Fruit fly (Drosophila melanogaster) whole organism, prepupa: ENCODE results near the gene Acbp1.

Experiments used
- CG10631 ChIP-seq: fragments of 200-800 bp; sonication (Bioruptor generic); optimal IDR thresholded peaks from 2 replicates; lab custom pipeline; 2016; ENCODE audit warnings: missing biosample characterization, missing genetic modification characterization
- CG11294 ChIP-seq: fragments of 200-800 bp; sonication (Bioruptor generic); IDR thresholded peaks from 2 replicates; pipeline ENCODE4 v1.3.6; 2022; ENCODE audit warnings: missing biosample characterization, missing genetic modification characterization
- CG11762 ChIP-seq: fragments of 200-800 bp; sonication (Bioruptor generic); optimal IDR thresholded peaks from 3 replicates; lab custom pipeline; 2016; ENCODE audit warnings: missing biosample characterization, missing genetic modification characterization; ENCODE audit not compliant: insufficient read depth
- CG11902 ChIP-seq: fragments of 200-800 bp; sonication (Bioruptor generic); optimal IDR thresholded peaks from 3 replicates; lab custom pipeline; 2016; ENCODE audit warnings: missing biosample characterization, missing genetic modification characterization
- CG16779 ChIP-seq: fragments of 200-800 bp; sonication (Bioruptor generic); optimal IDR thresholded peaks from 3 replicates; lab custom pipeline; 2017; ENCODE audit warnings: missing biosample characterization, mild to moderate bottlenecking, missing genetic modification characterization
- CG3032 ChIP-seq: fragments of 200-800 bp; optimal IDR thresholded peaks from 2 replicates; lab custom pipeline; 2019; ENCODE audit warnings: missing biosample characterization, mild to moderate bottlenecking, missing genetic modification characterization, moderate library complexity
- CG31627 ChIP-seq: fragments of 200-800 bp; sonication (Bioruptor generic); optimal IDR thresholded peaks from 3 replicates; lab custom pipeline; 2016; ENCODE audit warnings: missing biosample characterization, missing genetic modification characterization
- CG32006 ChIP-seq: fragments of 200-800 bp; sonication (Bioruptor generic); optimal IDR thresholded peaks from 3 replicates; lab custom pipeline; 2017; ENCODE audit warnings: missing biosample characterization, mild to moderate bottlenecking, missing genetic modification characterization
- CG3919 ChIP-seq: fragments of 200-800 bp; sonication (Bioruptor generic); optimal IDR thresholded peaks from 3 replicates; lab custom pipeline; 2016; ENCODE audit warnings: missing biosample characterization, missing genetic modification characterization
- CG6163 ChIP-seq: fragments of 200-800 bp; sonication (Bioruptor generic); IDR thresholded peaks from 3 replicates; pipeline ENCODE4 v1.3.6; 2022; ENCODE audit warnings: missing biosample characterization, missing genetic modification characterization
- CG6276 ChIP-seq: fragments of 200-800 bp; sonication (Bioruptor generic); optimal IDR thresholded peaks from 2 replicates; lab custom pipeline; 2017; ENCODE audit warnings: missing biosample characterization, mild to moderate bottlenecking, missing genetic modification characterization
- CG6808 ChIP-seq: fragments of 200-800 bp; sonication (Bioruptor generic); optimal IDR thresholded peaks from 3 replicates; lab custom pipeline; 2017; ENCODE audit warnings: missing biosample characterization, missing genetic modification characterization, mild to moderate bottlenecking, moderate library complexity, missing genetic modification reagents
- CG6854 ChIP-seq: fragments of 200-800 bp; sonication (Bioruptor generic); optimal IDR thresholded peaks from 2 replicates; lab custom pipeline; 2017; ENCODE audit warnings: missing biosample characterization, mild to moderate bottlenecking, missing genetic modification characterization
- CG7368 ChIP-seq: fragments of 200-800 bp; sonication (Bioruptor generic); optimal IDR thresholded peaks from 3 replicates; lab custom pipeline; 2016; ENCODE audit warnings: missing biosample characterization, missing genetic modification characterization
- CG8119 ChIP-seq: fragments of 200-800 bp; sonication (Bioruptor generic); IDR thresholded peaks from 3 replicates; pipeline ENCODE4 v1.3.6; 2022; ENCODE audit warnings: missing biosample characterization, missing genetic modification characterization
- CG8319 ChIP-seq: fragments of 200-800 bp; sonication (Bioruptor generic); optimal IDR thresholded peaks from 3 replicates; lab custom pipeline; 2016; ENCODE audit warnings: missing biosample characterization, missing genetic modification characterization
- CG8632 ChIP-seq: fragments of 200-800 bp; sonication (Bioruptor generic); optimal IDR thresholded peaks from 3 replicates; lab custom pipeline; 2016; ENCODE audit warnings: missing biosample characterization, missing genetic modification characterization
- CG9139 ChIP-seq: fragments of 200-800 bp; sonication (Bioruptor generic); optimal IDR thresholded peaks from 3 replicates; lab custom pipeline; 2017; ENCODE audit warnings: missing biosample characterization, mild to moderate bottlenecking, missing genetic modification characterization
- Eip78C ChIP-seq: fragments of 200-800 bp; sonication (Bioruptor generic); peaks from one replicate; lab custom pipeline; 2016; ENCODE audit warnings: missing biosample characterization, missing genetic modification characterization
- Eip93F ChIP-seq: fragments of 200-800 bp; sonication (Bioruptor generic); optimal IDR thresholded peaks from 2 replicates; lab custom pipeline; 2016; ENCODE audit warnings: missing biosample characterization, mild to moderate bottlenecking, missing genetic modification characterization
- Ets96B ChIP-seq: fragments of 200-800 bp; optimal IDR thresholded peaks from 2 replicates; lab custom pipeline; 2019; ENCODE audit warnings: missing biosample characterization, mild to moderate bottlenecking, missing genetic modification characterization, moderate library complexity
- Gug ChIP-seq: fragments of 200-800 bp; sonication (Bioruptor generic); IDR thresholded peaks from 2 replicates; pipeline ENCODE4 v1.3.6; 2022; ENCODE audit warnings: missing biosample characterization, missing genetic modification characterization
- Hr38 ChIP-seq: sonication (Bioruptor generic); optimal IDR thresholded peaks from 2 replicates; lab custom pipeline; 2016; ENCODE audit warnings: missing biosample characterization, missing genetic modification characterization
- Hr39 ChIP-seq: fragments of 200-800 bp; sonication (Bioruptor generic); optimal IDR thresholded peaks from 2 replicates; lab custom pipeline; 2016; ENCODE audit warnings: missing biosample characterization, missing genetic modification characterization
- Hr4 ChIP-seq: fragments of 200-800 bp; sonication (Bioruptor generic); optimal IDR thresholded peaks from 3 replicates; lab custom pipeline; 2016; ENCODE audit warnings: missing biosample characterization, missing genetic modification characterization
- Lpt ChIP-seq: fragments of 200-800 bp; sonication (Bioruptor generic); optimal IDR thresholded peaks from 3 replicates; lab custom pipeline; 2016; ENCODE audit warnings: missing biosample characterization, missing genetic modification characterization
- Sox102F ChIP-seq: fragments of 200-800 bp; sonication (Bioruptor generic); optimal IDR thresholded peaks from 2 replicates; lab custom pipeline; 2016; ENCODE audit warnings: missing biosample characterization, mild to moderate bottlenecking, missing genetic modification characterization
- Sox14 ChIP-seq: fragments of 200-800 bp; sonication (Bioruptor generic); optimal IDR thresholded peaks from 3 replicates; lab custom pipeline; 2016; ENCODE audit warnings: missing biosample characterization, missing genetic modification characterization
- achi ChIP-seq: fragments of 200-800 bp; sonication (Bioruptor generic); optimal IDR thresholded peaks from 3 replicates; lab custom pipeline; 2016; ENCODE audit warnings: missing biosample characterization, missing genetic modification characterization
- dac ChIP-seq: fragments of 200-800 bp; sonication (Bioruptor generic); optimal IDR thresholded peaks from 2 replicates; lab custom pipeline; 2017; ENCODE audit warnings: missing biosample characterization, mild to moderate bottlenecking, missing genetic modification characterization
- dsx ChIP-seq: fragments of 200-800 bp; optimal IDR thresholded peaks from 3 replicates; lab custom pipeline; 2019; ENCODE audit warnings: missing biosample characterization, mild to moderate bottlenecking, missing genetic modification characterization, moderate library complexity; ENCODE audit not compliant: poor library complexity, severe bottlenecking
- eg ChIP-seq: fragments of 200-800 bp; sonication (Bioruptor generic); IDR thresholded peaks from 3 replicates; pipeline ENCODE4 v1.3.6; 2022; ENCODE audit warnings: missing biosample characterization, missing genetic modification characterization
- fd59A ChIP-seq: fragments of 200-800 bp; sonication (Bioruptor generic); optimal IDR thresholded peaks from 2 replicates; lab custom pipeline; 2017; ENCODE audit warnings: missing biosample characterization, mild to moderate bottlenecking, missing genetic modification characterization, missing genetic modification reagents
- fkh ChIP-seq: fragments of 200-800 bp; sonication (Bioruptor generic); optimal IDR thresholded peaks from 3 replicates; lab custom pipeline; 2017; ENCODE audit warnings: missing biosample characterization, mild to moderate bottlenecking, missing genetic modification characterization, moderate library complexity
- lz ChIP-seq: fragments of 200-800 bp; sonication (Bioruptor generic); optimal IDR thresholded peaks from 3 replicates; lab custom pipeline; 2016; ENCODE audit warnings: missing biosample characterization, missing genetic modification characterization
- net ChIP-seq: fragments of 200-800 bp; sonication (Bioruptor generic); optimal IDR thresholded peaks from 3 replicates; lab custom pipeline; 2016; ENCODE audit warnings: missing biosample characterization, missing genetic modification characterization
- pdm3 ChIP-seq: fragments of 200-800 bp; sonication (Bioruptor generic); optimal IDR thresholded peaks from 3 replicates; lab custom pipeline; 2016; ENCODE audit warnings: missing biosample characterization, missing genetic modification characterization
- spab ChIP-seq: fragments of 200-800 bp; sonication (Bioruptor generic); optimal IDR thresholded peaks from 2 replicates; lab custom pipeline; 2017; ENCODE audit warnings: missing biosample characterization, mild to moderate bottlenecking, missing genetic modification characterization, missing genetic modification reagents
- ss ChIP-seq, 2 experiments: fragments of 200-800 bp; sonication (Bioruptor generic); optimal IDR thresholded peaks; 2 replicates in 1 of 2; 3 replicates in 1 of 2; lab custom pipeline; 2017 to 2018; ENCODE audit warnings: mild to moderate bottlenecking in 2 of 2, missing biosample characterization in 2 of 2, missing genetic modification characterization in 2 of 2, moderate library complexity in 1 of 2
- svp ChIP-seq: fragments of 200-800 bp; sonication (Bioruptor generic); peaks from one replicate; lab custom pipeline; 2016; ENCODE audit warnings: missing biosample characterization, missing genetic modification characterization
- topi ChIP-seq: fragments of 200-800 bp; sonication (Bioruptor generic); optimal IDR thresholded peaks from 3 replicates; lab custom pipeline; 2016; ENCODE audit warnings: missing biosample characterization, missing genetic modification characterization

Gene Acbp1

DNA sequence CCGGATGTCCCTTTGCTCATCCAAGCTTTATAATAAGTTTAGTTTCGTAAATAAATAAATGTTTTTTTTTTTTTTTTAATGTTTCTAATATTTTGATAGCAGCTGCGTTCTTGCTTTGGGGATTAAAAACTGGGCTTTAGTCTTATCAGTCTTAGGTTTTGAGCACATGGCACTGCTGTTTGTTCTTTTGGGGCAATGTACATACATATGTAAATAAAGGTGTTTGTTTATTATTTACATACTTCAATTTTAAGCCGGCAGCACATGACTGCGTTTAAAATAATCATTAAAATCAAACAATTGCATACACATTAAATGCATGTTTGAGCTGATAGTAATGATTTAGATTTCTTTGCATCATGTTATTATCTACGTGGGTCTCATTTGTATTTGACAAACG lies 2.0 kb upstream of the Acbp1 start (continued):
- TF ChIP-seq CG10631 (GFP tag; lab: Kevin White, UChicago) (no peak), CG11762 (GFP tag; lab: Kevin White, UChicago) (no peak), CG9139 (GFP tag; lab: Kevin White, UChicago) (no peak), CG8119 (GFP tag; lab: Robert Waterston, UW) (no peak), Gug (no peak), ss (GFP tag; optimal IDR thresholded peaks at IDR 0.05; lab: Kevin White, UChicago) (no peak), dsx (GFP tag; lab: Kevin White, UChicago) (no peak), Hr39 (GFP tag; lab: Kevin White, UChicago) (no peak), CG11294 (no peak), topi (GFP tag; lab: Kevin White, UChicago) (no peak), CG6276 (GFP tag; lab: Kevin White, UChicago) (no peak)
- TF ChIP-seq, all 60 proteins: peak for 8

DNA sequence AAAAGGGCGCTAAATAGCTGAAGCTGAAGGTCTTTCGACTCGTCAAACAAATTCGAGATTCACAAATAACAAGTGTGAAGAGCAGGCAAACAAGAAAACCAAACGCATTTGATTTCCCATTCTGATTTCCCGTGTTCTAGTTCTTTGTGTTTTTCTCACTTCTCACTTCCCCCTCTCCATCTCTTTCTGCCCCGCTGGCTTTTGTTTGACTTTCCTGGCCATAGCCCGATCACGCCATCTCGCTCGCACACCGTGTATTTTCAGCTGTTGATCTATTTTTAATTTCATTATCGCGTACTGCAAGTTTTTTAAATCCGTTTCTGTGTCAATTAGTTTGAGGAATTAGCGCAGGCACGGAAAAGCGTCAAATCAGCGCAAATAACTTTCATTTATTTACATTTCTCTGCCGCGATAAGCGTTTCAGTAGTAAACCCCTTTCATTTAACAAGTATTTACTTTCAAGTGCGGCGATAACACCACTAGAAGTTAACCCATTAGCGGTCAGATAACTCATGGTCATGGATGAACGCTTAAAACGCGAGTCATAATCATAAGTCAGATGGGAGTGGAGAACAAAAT lies 1.4 kb upstream of the Acbp1 start:
- TF ChIP-seq Sox14 (peak; percentile 30), CG6163 (GFP tag; lab: Robert Waterston, UW) (no peak), fkh (GFP tag; lab: Kevin White, UChicago) (peak; percentile 93), CG16779 (tag; lab: Kevin White, UChicago) (peak; percentile 1), eg (0 out of 3 replicates have a peak, but pooled peaks have one; percentile 30)

DNA sequence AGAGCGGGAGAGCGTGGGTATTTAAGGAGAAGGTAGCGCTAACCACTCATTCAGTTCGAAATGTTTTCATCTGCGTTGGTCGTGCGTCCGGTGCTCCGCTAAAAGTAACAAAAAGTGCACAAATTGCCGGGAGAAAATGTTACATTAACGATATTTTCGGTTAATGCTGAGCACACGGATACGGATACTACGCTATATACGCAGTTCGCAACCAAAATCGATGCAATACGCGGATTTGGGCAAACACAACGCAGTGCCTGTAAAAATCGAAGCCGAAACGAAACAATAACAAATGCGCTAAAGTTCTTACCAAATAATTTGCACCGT lies 736 bp upstream of the Acbp1 start, which contains the start of gene Piezo:
TSS of gene Piezo (plus strand) at position 49 of the 327 bp plus-strand sequence.
- TF ChIP-seq CG31627 (GFP tag; lab: Kevin White, UChicago) (no peak), CG11902 (GFP tag; lab: Kevin White, UChicago) (no peak), CG3919 (GFP tag; lab: Kevin White, UChicago) (peak; percentile 20), CG6808 (peak; percentile 50), Eip78C (GFP tag; lab: Kevin White, UChicago) (no peak)

DNA sequence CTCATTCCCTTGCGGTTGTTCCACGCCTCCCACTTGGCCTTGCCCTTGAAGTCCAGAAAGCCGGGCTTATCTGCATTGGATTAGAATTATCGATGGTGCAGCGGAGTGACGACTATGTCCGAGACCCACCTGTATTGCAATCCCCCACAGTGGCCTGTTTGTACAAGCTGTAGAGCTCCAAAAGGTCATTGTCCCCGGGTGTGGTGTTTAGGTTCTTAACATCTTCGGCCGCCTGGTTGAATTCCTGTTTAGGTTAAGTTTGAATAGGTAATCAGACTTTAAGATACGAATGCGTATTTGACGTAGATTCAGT lies 302 bp downstream of the Acbp1 start:
- no peak for TF ChIP-seq Eip78C (GFP tag; lab: Kevin White, UChicago)
- TF ChIP-seq eg = no peak
- TF ChIP-seq CG32006 = no peak
- TF ChIP-seq CG7368 (GFP tag; lab: Kevin White, UChicago) = no peak
- TF ChIP-seq CG6808 = no peak
- TF ChIP-seq dac = no peak
- TF ChIP-seq net (GFP tag; lab: Kevin White, UChicago) = no peak
- no peak for TF ChIP-seq fd59A (GFP tag; lab: Kevin White, UChicago)
- TF ChIP-seq CG9139 (GFP tag; lab: Kevin White, UChicago) = no peak
- no peak for TF ChIP-seq pdm3
- TF ChIP-seq lz (GFP tag; lab: Kevin White, UChicago) = no peak
- TF ChIP-seq Hr38 (GFP tag; lab: Kevin White, UChicago) = no peak
- no peak for TF ChIP-seq topi (GFP tag; lab: Kevin White, UChicago)
- no peak for TF ChIP-seq dsx (GFP tag; lab: Kevin White, UChicago)
- no peak for TF ChIP-seq achi (GFP tag; lab: Kevin White, UChicago)
- no peak for TF ChIP-seq Sox14
- TF ChIP-seq Hr4 (GFP tag; lab: Kevin White, UChicago) = no peak
- no peak for TF ChIP-seq CG11902 (GFP tag; lab: Kevin White, UChicago)
- TF ChIP-seq, all 60 proteins: peak for 0

DNA sequence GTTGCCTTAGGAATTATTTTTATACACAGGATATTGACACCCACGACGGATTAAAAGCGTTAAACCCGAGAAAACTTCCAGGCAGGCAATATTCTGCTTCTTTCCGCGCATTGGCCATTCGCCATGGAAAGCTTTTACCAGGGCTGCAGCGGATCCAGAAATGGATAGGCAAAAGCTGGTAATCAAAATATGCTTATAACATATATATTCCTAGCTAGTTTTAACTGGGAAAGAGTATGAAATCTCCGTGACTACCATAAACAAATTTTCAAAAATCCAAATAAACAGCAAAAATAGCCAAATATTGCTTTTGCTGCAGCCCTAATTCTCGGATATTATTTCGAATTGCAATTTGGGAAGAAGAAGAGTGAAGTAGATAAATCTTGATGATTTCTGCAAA lies 2.8 kb downstream of the Acbp1 start, which contains the start of the genes PAPLA1 and Rbsn-5:
TSS of gene PAPLA1 (minus strand) at position 141 of the 400 bp plus-strand sequence.
TSS of gene Rbsn-5 (plus strand) at position 335 of the 400 bp plus-strand sequence.
- peak; percentile 86 for TF ChIP-seq CG11294
- TF ChIP-seq fkh (GFP tag; lab: Kevin White, UChicago) = peak; percentile 93
- TF ChIP-seq lz (GFP tag; lab: Kevin White, UChicago) = peak; percentile 96
- peak; percentile 89 for TF ChIP-seq Ets96B
- TF ChIP-seq Hr38 (GFP tag; lab: Kevin White, UChicago) = peak; percentile 76
- TF ChIP-seq CG8632 (GFP tag; lab: Kevin White, UChicago) = peak; percentile 87
- peak; percentile 94 for TF ChIP-seq CG3032 (tag; lab: Kevin White, UChicago)
- TF ChIP-seq Lpt (GFP tag; lab: Kevin White, UChicago) = peak; percentile 87
- TF ChIP-seq svp = peak; percentile 98
- peak; percentile 81 for TF ChIP-seq fd59A (GFP tag; lab: Kevin White, UChicago)
- peak; percentile 79 for TF ChIP-seq CG8119 (GFP tag; lab: Robert Waterston, UW)
- peak; percentile 16 for TF ChIP-seq Eip93F
- peak; percentile 94 for TF ChIP-seq topi (GFP tag; lab: Kevin White, UChicago)
- peak; percentile 94 for TF ChIP-seq Sox102F (GFP tag; lab: Kevin White, UChicago)
- peak; percentile 74 for TF ChIP-seq CG16779 (tag; lab: Kevin White, UChicago)
- TF ChIP-seq Eip78C (GFP tag; lab: Kevin White, UChicago) = peak; percentile 97
- TF ChIP-seq CG6808 = peak; percentile 89
- TF ChIP-seq CG3919 (GFP tag; lab: Kevin White, UChicago) = peak; percentile 95
- TF ChIP-seq ss (GFP tag; optimal IDR thresholded peaks at IDR 0.05; lab: Kevin White, UChicago) = peak; percentile 80 to 86
- TF ChIP-seq CG6276 (GFP tag; lab: Kevin White, UChicago) = peak; percentile 73
- peak; percentile 89 for TF ChIP-seq dac
- peak; percentile 93 for TF ChIP-seq eg
- TF ChIP-seq spab (GFP tag; lab: Kevin White, UChicago) = peak; percentile 78
- peak; percentile 91 for TF ChIP-seq CG8319 (GFP tag; lab: Kevin White, UChicago)
- TF ChIP-seq CG6854 = peak; percentile 85
- TF ChIP-seq net (GFP tag; lab: Kevin White, UChicago) = peak; percentile 91
